Fruit fly (Drosophila melanogaster): ENCODE data around the gene CG15357.

CG15357 gene

dm6 chr2L:1927406-1927805, 18.1 kb downstream of the CG15357 start:
- TF ChIP-seq Sin3A (optimal IDR thresholded peaks at IDR 0.05), result no peak
- no peak for TF ChIP-seq Myc (optimal IDR thresholded peaks at IDR 0.05)
- TF ChIP-seq insv (optimal IDR thresholded peaks at IDR 0.05), result no peak
- TF ChIP-seq ttk (optimal IDR thresholded peaks at IDR 0.05), result no peak
- TF ChIP-seq psq (optimal IDR thresholded peaks at IDR 0.05), result no peak
- no peak for TF ChIP-seq h (optimal IDR thresholded peaks at IDR 0.05)

- no peak for TF ChIP-seq h (optimal IDR thresholded peaks at IDR 0.05)
Observed at dm6 chr2L:1925917-1926864, 19.3 kb downstream of the CG15357 start.

DNA sequence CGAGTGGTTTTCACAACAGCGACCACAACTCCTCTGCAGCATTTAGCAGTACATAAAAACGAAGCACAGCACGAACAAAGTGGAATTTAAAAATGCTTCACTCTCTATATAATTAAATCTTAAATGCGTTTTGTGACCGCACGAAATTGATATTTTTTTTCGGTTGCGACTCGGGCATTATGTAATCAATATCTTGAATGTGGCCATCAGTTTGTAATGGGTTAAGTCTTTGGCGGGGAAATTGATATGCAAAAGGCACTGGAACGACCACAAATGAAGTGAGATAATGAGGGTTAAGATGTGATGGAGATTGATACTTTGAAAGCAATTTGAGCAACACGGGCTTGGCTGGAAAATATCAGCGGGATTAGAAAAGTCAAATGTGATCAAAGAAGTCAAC, 21.7 kb downstream of the CG15357 start:
- TF ChIP-seq Myc (optimal IDR thresholded peaks at IDR 0.05) (no peak), h (optimal IDR thresholded peaks at IDR 0.05) (no peak), insv (optimal IDR thresholded peaks at IDR 0.05) (no peak), Sin3A (optimal IDR thresholded peaks at IDR 0.05) (no peak)

DNA sequence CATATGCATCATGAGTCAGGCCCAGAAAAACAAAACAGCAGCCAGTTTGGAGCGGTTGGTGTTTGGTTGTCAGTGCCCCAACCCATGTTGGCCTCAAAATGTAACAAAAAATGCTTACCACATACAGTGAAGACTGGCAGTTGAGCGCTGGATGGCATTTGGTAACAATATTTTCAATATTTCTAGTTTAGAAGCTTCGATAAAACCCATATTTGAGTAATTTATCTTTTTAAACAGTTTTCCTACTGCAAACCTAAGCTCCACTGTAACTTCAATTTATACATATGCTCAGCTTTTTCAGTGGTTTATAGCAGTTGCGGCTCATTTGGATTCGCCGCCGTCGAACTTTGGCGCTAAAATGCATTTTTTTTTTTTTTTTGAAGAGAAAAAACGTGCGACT, 29.0 kb downstream of the CG15357 start:
- TF ChIP-seq psq (optimal IDR thresholded peaks at IDR 0.05) (no peak), ttk (optimal IDR thresholded peaks at IDR 0.05) (no peak), Myc (optimal IDR thresholded peaks at IDR 0.05) (no peak), h (optimal IDR thresholded peaks at IDR 0.05) (no peak), Sin3A (optimal IDR thresholded peaks at IDR 0.05) (no peak), insv (optimal IDR thresholded peaks at IDR 0.05) (no peak)

DNA sequence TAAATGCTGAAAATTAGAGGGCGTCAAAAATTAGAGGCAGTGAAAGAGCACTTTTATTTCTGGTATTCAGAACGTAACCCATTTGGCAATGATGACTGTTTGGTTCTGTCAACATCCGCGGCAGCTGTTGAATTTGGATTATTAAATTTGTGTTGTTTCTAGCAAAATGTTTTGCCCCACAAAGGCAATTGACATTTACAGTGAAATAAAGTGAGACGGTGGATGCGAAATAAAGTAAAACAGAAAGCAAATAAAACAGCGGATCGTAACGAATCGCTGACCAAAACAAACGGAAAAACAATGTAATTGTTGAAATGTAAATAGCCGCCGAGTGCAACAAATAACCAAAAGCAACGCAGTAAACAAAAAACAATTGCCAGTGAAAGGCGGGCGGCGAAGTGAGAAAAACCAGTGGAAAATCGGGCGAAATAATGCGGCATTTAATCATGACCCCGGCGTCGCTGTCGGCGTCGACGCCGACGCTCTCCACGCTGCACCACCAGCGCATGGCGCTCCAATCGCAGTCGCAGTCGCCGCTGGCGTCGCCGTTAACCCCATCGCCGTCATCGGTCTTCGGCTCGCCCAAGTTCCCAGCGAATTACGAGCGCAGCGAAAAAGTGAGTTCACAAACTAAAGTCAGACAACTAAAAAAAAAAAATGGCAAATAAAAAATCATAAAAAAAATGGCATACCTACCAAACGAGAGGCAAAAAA, 32.3 kb downstream of the CG15357 start:
- TF ChIP-seq Sin3A (optimal IDR thresholded peaks at IDR 0.05) (no peak), psq (optimal IDR thresholded peaks at IDR 0.05) (no peak), insv (optimal IDR thresholded peaks at IDR 0.05) (no peak)

DNA sequence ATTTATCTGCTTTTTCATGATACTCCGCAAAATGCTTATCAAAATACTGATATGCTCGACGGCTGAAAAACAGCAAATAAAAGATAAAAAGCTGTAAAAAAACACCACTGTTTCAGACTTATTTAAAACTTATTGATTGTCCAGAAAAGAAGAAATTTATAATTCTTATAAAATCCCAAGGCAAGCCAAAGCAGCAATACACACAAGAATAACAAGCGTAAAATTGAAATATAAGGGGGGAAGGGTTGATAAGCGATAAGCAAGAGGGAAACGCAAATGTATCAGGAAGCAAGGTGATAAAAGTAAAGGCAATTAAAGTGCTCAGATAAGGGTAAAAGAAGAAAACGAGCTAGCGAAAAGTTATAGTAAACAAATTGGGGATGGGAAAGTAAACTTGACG, 33.0 kb downstream of the CG15357 start:
- TF ChIP-seq insv (optimal IDR thresholded peaks at IDR 0.05), result no peak
- TF ChIP-seq h (optimal IDR thresholded peaks at IDR 0.05), result no peak

DNA sequence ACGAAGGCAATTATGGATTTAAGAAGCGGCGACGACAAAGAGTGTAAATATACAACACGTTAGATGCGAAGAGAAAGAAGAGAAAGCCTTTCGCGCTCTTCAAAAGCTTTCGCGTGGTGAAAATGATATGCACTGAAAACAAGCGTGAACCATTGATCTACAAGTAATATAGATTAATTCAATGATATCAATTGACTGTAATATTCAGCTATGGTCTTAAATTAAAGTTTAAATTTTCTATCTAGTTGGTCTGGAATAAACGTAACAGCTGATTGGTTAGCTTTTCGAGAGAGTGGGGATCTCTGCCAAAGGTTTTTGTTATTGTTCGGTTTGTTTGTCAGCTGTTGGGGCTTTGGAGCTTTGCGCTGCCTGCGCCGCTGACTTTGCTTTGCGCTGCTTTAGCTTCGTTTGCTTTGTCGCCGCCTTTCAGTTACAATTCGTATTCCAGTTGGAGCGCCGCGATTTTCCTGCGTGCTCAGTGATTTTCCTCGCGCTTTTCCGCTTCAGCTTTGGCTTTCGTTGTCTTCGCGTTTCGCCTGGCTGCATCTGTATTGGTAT, 34.1 kb downstream of the CG15357 start:
- TF ChIP-seq insv (optimal IDR thresholded peaks at IDR 0.05) (no peak), h (optimal IDR thresholded peaks at IDR 0.05) (no peak), ttk (optimal IDR thresholded peaks at IDR 0.05) (no peak), psq (optimal IDR thresholded peaks at IDR 0.05) (no peak), Sin3A (optimal IDR thresholded peaks at IDR 0.05) (no peak), Myc (optimal IDR thresholded peaks at IDR 0.05) (no peak)

dm6 chr2L:1909681-1910080, 35.8 kb downstream of the CG15357 start:
- TF ChIP-seq ttk (optimal IDR thresholded peaks at IDR 0.05) (no peak), insv (optimal IDR thresholded peaks at IDR 0.05) (no peak), h (optimal IDR thresholded peaks at IDR 0.05) (no peak), Sin3A (optimal IDR thresholded peaks at IDR 0.05) (no peak), Myc (optimal IDR thresholded peaks at IDR 0.05) (no peak), psq (optimal IDR thresholded peaks at IDR 0.05) (no peak)

DNA sequence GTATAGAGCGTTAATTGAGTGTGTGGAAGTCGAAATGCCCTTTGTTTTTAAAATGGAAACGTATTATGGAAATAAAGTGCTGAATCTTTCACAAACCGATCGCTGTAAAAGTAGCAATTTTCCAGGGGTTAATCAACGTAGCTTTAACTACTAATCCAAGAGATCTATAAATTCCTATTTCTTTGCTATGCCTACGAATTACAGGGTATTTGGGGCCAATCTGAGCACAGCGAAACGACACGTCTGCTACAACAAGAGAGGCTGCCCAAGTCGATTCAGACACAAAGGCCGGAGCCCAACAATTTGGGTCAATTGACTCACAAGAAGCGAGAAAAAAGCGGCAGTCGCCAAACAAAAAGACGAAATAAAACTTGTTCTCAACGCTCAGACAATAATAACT, 38.4 kb downstream of the CG15357 start:
- no peak for TF ChIP-seq h (optimal IDR thresholded peaks at IDR 0.05)
- TF ChIP-seq insv (optimal IDR thresholded peaks at IDR 0.05), result no peak
- TF ChIP-seq psq (optimal IDR thresholded peaks at IDR 0.05), result no peak
- no peak for TF ChIP-seq ttk (optimal IDR thresholded peaks at IDR 0.05)
- no peak for TF ChIP-seq Sin3A (optimal IDR thresholded peaks at IDR 0.05)
- no peak for TF ChIP-seq Myc (optimal IDR thresholded peaks at IDR 0.05)

DNA sequence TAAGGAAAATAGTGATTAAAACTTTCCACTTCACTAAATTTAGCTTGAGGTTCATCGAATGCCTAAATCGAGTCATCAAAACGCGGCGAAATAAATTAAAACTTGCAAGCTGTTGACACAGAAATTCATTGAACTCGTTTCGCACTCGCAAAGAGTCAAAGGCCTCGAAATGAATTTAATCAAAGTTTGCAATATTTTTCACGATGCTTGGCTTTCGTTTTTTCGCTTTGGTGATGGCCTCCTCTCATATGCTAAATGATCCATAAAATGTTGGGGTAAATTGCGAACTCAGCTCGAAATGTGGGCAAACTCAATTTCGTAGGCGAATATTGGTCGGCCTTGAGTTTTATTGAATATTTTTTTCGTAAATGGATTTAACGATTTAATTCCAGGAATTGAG, 39.2 kb downstream of the CG15357 start:
- TF ChIP-seq h (optimal IDR thresholded peaks at IDR 0.05), result no peak

dm6 chr2L:1902904-1903303, 42.6 kb downstream of the CG15357 start:
- TF ChIP-seq ttk (optimal IDR thresholded peaks at IDR 0.05) (no peak), insv (optimal IDR thresholded peaks at IDR 0.05) (no peak), h (optimal IDR thresholded peaks at IDR 0.05) (no peak), Myc (optimal IDR thresholded peaks at IDR 0.05) (no peak), Sin3A (optimal IDR thresholded peaks at IDR 0.05) (no peak)

DNA sequence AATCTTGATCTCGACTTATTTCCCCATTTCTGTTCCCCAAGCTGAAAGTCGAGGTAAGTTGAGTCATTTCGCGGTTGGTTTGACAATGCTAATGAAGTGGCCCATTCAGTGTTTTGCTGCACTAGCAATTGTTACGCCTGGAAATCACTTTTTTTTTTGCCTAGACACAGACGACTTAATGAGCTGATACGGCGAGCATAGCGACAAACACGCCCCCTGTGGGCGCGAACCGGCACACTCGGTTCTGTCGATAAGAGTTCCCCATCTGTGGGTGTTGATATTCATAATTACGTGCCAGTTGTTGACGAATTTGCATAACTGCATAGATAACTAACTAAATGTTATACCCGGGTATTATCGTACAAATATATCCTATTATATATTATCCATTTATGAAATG, 43.3 kb downstream of the CG15357 start:
- TF ChIP-seq insv (optimal IDR thresholded peaks at IDR 0.05) (no peak), Sin3A (optimal IDR thresholded peaks at IDR 0.05) (no peak), psq (optimal IDR thresholded peaks at IDR 0.05) (no peak), ttk (optimal IDR thresholded peaks at IDR 0.05) (no peak), h (optimal IDR thresholded peaks at IDR 0.05) (no peak), Myc (optimal IDR thresholded peaks at IDR 0.05) (no peak)

DNA sequence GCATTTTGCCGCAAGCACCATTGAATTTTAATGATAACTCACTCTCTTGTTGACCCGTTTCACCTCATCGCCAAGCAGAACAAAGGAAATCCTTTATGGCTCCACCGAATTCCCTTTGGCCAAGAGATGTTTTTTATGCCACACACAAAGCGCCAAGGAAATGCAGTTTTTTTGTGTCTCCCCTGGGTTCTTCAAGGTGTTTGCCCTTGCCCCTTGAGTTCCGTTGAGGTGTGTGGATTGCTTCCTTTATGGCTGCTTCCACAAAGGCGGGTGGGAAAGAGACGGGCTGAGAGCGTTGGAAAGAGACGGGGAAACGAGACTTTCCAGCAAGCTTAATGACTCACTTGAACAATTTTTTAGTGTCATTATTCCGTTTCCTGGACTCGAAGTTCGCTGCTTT, 44.2 kb downstream of the CG15357 start:
- no peak for TF ChIP-seq h (optimal IDR thresholded peaks at IDR 0.05)
- TF ChIP-seq ttk (optimal IDR thresholded peaks at IDR 0.05), result no peak
- TF ChIP-seq Myc (optimal IDR thresholded peaks at IDR 0.05), result no peak
- no peak for TF ChIP-seq Sin3A (optimal IDR thresholded peaks at IDR 0.05)
- TF ChIP-seq psq (optimal IDR thresholded peaks at IDR 0.05), result no peak
- TF ChIP-seq insv (optimal IDR thresholded peaks at IDR 0.05), result no peak

All from Kc167 (cell line).